Worm (Caenorhabditis elegans): Measurements from ENCODE around the gene F09F7.6.

- no peak for TF ChIP-seq nhr-67 (tag; optimal IDR thresholded peaks at IDR 0.05)
- no peak for TF ChIP-seq R02D3.7 (tag; optimal IDR thresholded peaks at IDR 0.05)
- TF ChIP-seq pqm-1 (tag; optimal IDR thresholded peaks at IDR 0.05), result no peak
- TF ChIP-seq elt-3 (tag; optimal IDR thresholded peaks at IDR 0.05), result no peak
- no peak for TF ChIP-seq unc-39 (tag; optimal IDR thresholded peaks at IDR 0.05)
- no peak for TF ChIP-seq aly-2 (tag; optimal IDR thresholded peaks at IDR 0.05)
- TF ChIP-seq nhr-76 (tag; optimal IDR thresholded peaks at IDR 0.05), result no peak
- TF ChIP-seq nhr-77 (tag; optimal IDR thresholded peaks at IDR 0.05), result no peak
- no peak for TF ChIP-seq lin-39 (tag; optimal IDR thresholded peaks at IDR 0.05)
- no peak for TF ChIP-seq nhr-23 (tag; optimal IDR thresholded peaks at IDR 0.05)
- no peak for TF ChIP-seq nfya-1 (tag; optimal IDR thresholded peaks at IDR 0.05; ENCODE audit: insufficient read depth)
- no peak for TF ChIP-seq nhr-12 (tag; optimal IDR thresholded peaks at IDR 0.05)
- no peak for TF ChIP-seq elt-1 (tag; optimal IDR thresholded peaks at IDR 0.05)
These were observed 48.0 kb upstream of the F09F7.6 start, which contains the start of gene wdr-37 for ce11 chrIII:5599958-5600357.

Data from whole organism, L3 larva.